Worm (Caenorhabditis elegans) whole organism, L1 larva: ENCODE measurements around the gene txt-18.

Experiments used
- F16B12.6 ChIP-seq: fragments of 150-350 bp; optimal IDR thresholded peaks from 2 replicates; lab custom pipeline; 2014; ENCODE audit warnings: missing biosample characterization, missing genetic modification characterization
- ama-1 ChIP-seq: fragments of 150-350 bp; optimal IDR thresholded peaks from 2 replicates; lab custom pipeline; 2014
- efl-1 ChIP-seq, 4 experiments: fragments of 150-350 bp; optimal IDR thresholded peaks in 3 of 4; peaks in 1 of 4; 1 replicate in 1 of 4; 2 replicates in 3 of 4; lab custom pipeline; 2014; ENCODE audit warnings: missing biosample characterization in 2 of 4, missing genetic modification characterization in 2 of 4, missing genetic modification reagents in 2 of 4
- elt-3 ChIP-seq, 6 experiments: fragments of 150-350 bp in 1 of 6; sonication (generic microtip); optimal IDR thresholded peaks; 2 replicates each; lab custom pipeline; 2017 to 2018; ENCODE audit warnings: missing biosample characterization in 6 of 6, missing genetic modification characterization in 6 of 6, inconsistent platforms in 1 of 6
- nhr-28 ChIP-seq: fragments of 150-350 bp; optimal IDR thresholded peaks from 2 replicates; lab custom pipeline; 2014; ENCODE audit warnings: missing biosample characterization, missing genetic modification characterization

DNA sequence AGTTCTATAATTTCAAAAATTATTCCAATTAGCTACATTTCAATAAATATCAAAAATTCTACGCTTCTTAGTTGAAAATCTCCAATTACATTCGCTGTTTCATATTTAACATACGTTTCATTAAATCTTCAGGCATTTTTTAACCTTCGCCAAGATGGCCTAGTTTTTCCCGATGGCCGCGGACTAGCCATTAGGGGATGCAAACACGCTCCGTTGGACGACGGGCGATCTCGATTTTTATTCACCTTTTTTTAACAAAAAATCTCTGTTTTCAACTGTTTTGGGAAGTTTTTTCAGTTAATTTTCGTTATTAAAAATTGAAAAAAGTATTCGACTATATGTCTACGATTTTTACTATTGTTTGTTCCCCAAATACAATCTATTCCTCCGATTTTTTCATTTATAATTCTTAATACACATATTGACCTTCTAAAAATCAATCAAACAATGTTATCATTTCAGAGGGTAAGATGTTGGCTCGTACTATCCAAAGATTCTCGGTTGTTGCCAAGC, 39.4 kb downstream of the txt-18 start, which contains the start of gene F58F12.1:
- TF ChIP-seq F16B12.6 (tag; lab: Kevin White, UChicago) (peak; percentile 22), efl-1 (optimal IDR thresholded peaks at IDR 0.05; lab: Kevin White, UChicago) (peak; percentile 66 to 73), efl-1 (GFP tag; optimal IDR thresholded peaks at IDR 0.05 in 1 of 2; lab: Kevin White, UChicago) (peak; percentile 61 to 94), elt-3 (tag; optimal IDR thresholded peaks at IDR 0.05; lab: Kevin White, UChicago) (peak in 1 of 6 experiments; percentile 21), ama-1 (lab: Kevin White, UChicago) (no peak), nhr-28 (tag; lab: Kevin White, UChicago) (no peak)
